Fruit fly (Drosophila melanogaster): ENCODE results near the gene eIF3h.
A peak's percentile ranks its signal among the peaks of the same experiment; 100 is the strongest.

Gene eIF3h

DNA sequence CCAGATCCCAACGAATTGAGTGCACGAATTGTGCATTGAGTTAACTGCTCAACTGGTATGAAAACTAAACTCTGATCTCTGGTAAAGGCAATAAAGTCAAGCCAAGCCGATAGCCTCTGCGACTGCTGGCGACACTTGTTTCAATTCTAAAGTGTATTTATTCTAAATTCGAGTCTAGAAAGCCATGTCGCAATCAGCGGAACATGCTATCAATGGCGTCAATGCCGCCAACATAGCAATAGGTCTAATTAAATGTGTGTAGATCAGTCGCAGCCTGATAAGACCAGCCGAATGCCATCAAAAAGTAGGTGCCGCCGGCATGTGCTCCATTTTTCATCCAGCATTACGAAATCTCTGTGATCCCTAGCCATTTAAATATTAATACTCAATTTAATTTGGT lies 27.3 kb downstream of the eIF3h start:
- TF ChIP-seq pan (optimal IDR thresholded peaks at IDR 0.05), result no peak
- no peak for TF ChIP-seq EcR (GFP tag; optimal IDR thresholded peaks at IDR 0.05)
- TF ChIP-seq psq (optimal IDR thresholded peaks at IDR 0.05), result no peak

DNA sequence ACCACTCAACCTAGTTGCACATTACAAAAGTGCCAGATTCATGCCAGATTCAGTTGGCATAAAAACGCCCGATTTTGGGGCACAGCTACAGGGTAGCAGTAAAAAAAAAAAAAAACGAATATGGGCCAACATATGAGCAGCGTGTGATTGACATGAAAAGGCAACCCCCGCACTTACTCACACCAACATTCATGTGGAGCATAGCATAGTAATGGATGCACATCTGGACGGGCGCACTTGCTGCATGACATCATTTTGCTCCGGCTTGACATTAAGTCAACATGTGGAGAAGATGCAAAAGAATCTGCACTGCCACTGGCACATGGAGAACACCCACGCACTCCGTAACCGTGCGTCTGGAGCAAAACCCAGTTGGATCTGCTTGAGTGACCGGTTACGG lies 30.3 kb downstream of the eIF3h start:
- TF ChIP-seq EcR (GFP tag; optimal IDR thresholded peaks at IDR 0.05) (no peak), CG8478 (optimal IDR thresholded peaks at IDR 0.05) (no peak), usp (GFP tag; optimal IDR thresholded peaks at IDR 0.05) (no peak), psq (optimal IDR thresholded peaks at IDR 0.05) (no peak), pan (optimal IDR thresholded peaks at IDR 0.05) (no peak), Dll (optimal IDR thresholded peaks at IDR 0.05) (no peak)

DNA sequence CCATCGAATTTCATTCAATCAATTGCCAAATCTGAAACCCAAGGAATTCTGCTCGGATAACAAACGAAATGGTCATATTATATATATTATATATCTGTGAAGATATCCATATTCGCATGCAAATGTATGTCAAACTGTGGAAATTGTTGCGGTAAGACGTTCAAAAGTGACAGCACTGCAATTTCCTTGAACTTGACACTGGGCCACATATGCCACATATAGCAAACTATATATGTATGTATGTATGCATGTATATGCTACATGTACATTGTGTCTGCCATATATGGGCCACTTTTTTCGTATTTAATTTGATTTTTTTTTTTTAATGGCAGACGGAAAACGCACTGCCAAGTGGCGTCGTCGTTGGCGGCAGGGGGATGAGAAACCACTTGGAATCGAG lies 32.4 kb downstream of the eIF3h start:
- no peak for TF ChIP-seq Dll (optimal IDR thresholded peaks at IDR 0.05)
- no peak for TF ChIP-seq psq (optimal IDR thresholded peaks at IDR 0.05)
- no peak for TF ChIP-seq EcR (GFP tag; optimal IDR thresholded peaks at IDR 0.05)
- TF ChIP-seq usp (GFP tag; optimal IDR thresholded peaks at IDR 0.05), result no peak
- TF ChIP-seq pan (optimal IDR thresholded peaks at IDR 0.05), result no peak
- no peak for TF ChIP-seq CG8478 (optimal IDR thresholded peaks at IDR 0.05)

DNA sequence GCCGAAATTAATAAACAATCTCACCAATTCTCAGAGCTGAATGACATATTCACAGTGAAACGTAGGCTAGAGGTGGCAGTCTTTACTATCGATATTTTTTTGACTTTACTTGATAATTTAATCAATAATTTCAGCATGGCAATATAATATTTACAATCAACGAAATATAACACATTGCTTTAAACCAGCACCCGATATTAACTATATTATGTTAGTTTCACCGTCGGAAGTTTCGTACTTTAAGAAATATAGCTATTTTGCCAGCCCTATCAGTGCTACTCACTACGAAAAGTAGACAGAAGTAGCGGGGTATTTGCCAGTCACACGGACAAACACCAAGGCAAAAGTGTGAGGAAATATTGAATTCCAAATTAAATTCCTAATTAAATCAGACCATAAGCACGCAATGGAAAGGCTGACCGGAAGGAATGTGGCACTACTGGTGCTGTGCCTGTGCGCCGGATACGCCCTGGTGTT lies 42.1 kb downstream of the eIF3h start, which contains the start of the genes CG31917, Tfb5 and SelT:
Gene CG31917, minus strand, starts transcription at position 51 of the 477 bp plus-strand sequence.
Gene Tfb5, minus strand, starts transcription at position 51 of the 477 bp plus-strand sequence.
Gene SelT, plus strand, starts transcription at position 139 of the 477 bp plus-strand sequence.
- TF ChIP-seq EcR (GFP tag; optimal IDR thresholded peaks at IDR 0.05) (no peak), CG8478 (optimal IDR thresholded peaks at IDR 0.05) (no peak), usp (GFP tag; optimal IDR thresholded peaks at IDR 0.05) (no peak), Dll (optimal IDR thresholded peaks at IDR 0.05) (no peak), pan (optimal IDR thresholded peaks at IDR 0.05) (no peak), psq (optimal IDR thresholded peaks at IDR 0.05) (no peak)

DNA sequence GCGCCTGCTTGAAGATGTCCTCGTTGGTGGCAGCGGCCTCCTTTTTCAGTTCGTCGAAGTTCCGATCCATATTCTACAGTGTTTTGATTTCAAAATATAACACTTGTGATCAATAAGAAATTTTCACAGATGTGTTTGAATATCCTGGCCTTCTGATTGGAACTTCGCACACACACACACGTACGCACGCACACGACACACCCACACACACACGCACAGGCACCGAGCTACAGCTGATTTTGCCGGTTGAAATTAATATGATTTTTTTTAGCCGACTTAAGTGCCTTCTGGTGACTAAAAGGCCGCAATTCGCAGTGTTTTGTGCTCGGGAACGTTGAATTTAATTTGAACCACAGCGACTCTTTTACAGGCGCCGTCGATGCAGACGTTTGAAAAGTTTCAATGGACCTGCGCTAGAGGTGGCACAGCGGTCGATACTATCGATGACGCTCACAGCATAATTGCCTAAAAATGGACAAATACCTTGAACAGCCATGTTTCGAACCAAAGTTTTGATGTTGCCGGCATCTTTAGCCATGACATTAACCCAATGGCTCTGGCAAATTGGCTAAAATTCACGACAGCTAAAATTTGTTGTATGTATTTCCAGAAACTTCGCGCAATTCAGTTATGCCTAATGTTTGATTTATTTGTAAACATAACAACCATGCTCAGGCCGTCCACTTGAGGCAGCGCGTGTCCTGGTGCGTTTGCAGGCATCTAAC lies 43.4 kb downstream of the eIF3h start, which contains the start of gene Rtnl1:
Gene Rtnl1, minus strand, starts transcription at position 415 of the 725 bp plus-strand sequence.
- TF ChIP-seq CG8478 (optimal IDR thresholded peaks at IDR 0.05) (no peak), psq (optimal IDR thresholded peaks at IDR 0.05) (no peak), EcR (GFP tag; optimal IDR thresholded peaks at IDR 0.05) (no peak), Dll (optimal IDR thresholded peaks at IDR 0.05) (no peak), pan (optimal IDR thresholded peaks at IDR 0.05) (no peak), usp (GFP tag; optimal IDR thresholded peaks at IDR 0.05) (no peak)

DNA sequence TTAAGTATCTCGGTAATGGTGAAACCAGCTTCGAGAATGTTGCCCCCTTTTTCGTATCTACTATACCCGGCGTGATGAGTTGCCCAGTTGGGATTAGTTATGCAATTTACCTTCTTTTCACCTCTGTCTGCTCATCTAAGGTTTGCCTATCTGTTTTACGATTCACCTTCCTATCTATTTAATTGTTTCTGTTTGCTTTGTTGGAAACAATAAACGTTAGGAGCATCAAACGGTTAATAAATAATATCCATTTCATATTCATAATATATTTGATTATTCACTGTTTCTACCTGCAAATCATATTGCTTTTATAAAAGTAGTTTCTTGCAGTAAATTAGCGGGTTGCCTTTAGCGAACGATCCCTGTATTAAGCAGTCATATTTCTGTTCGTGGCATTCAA lies 45.6 kb downstream of the eIF3h start:
- TF ChIP-seq Dll (optimal IDR thresholded peaks at IDR 0.05) (no peak), usp (GFP tag; optimal IDR thresholded peaks at IDR 0.05) (no peak), CG8478 (optimal IDR thresholded peaks at IDR 0.05) (no peak), EcR (GFP tag; optimal IDR thresholded peaks at IDR 0.05) (no peak), psq (optimal IDR thresholded peaks at IDR 0.05) (no peak), pan (optimal IDR thresholded peaks at IDR 0.05) (no peak)

DNA sequence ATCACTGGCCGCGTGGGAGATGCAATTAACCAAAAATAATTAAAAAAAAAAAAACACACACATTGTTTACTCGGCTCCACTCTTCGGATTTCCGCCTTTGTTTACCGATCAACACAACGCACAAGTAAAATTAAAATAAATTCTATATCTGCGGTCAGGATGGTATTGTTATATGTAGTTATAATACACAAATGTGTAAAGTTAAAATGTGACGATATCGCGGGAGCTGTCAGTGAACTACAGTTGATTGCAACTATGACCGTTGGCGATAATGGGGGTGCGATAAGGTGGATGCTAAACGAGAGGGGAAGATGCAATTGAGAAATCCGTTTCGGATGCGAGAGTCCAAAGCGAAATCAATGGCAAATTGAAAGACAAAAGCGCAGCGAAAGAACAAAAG lies 46.6 kb downstream of the eIF3h start:
- TF ChIP-seq Dll (optimal IDR thresholded peaks at IDR 0.05) (no peak), CG8478 (optimal IDR thresholded peaks at IDR 0.05) (no peak), psq (optimal IDR thresholded peaks at IDR 0.05) (no peak), EcR (GFP tag; optimal IDR thresholded peaks at IDR 0.05) (no peak), pan (optimal IDR thresholded peaks at IDR 0.05) (no peak), usp (GFP tag; optimal IDR thresholded peaks at IDR 0.05) (no peak)

DNA sequence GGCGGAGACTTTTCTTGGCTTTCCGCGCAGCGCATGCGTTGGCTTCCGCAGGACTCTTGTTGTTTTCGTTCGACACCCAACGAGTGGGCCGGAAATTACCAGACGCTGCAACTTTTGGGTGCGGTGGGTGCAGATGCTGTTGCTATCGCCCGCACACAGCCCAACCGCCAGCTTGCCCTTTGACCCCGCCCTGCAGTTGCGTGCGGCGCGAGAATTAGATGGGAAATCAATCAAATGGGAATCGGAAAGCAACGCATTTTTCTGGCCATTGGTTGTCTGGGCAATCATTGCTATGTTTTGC lies 47.5 kb downstream of the eIF3h start:
- no peak for TF ChIP-seq EcR (GFP tag; optimal IDR thresholded peaks at IDR 0.05)
- TF ChIP-seq Dll (optimal IDR thresholded peaks at IDR 0.05), result no peak
- TF ChIP-seq pan (optimal IDR thresholded peaks at IDR 0.05), result no peak
- TF ChIP-seq usp (GFP tag; optimal IDR thresholded peaks at IDR 0.05), result no peak
- TF ChIP-seq CG8478 (optimal IDR thresholded peaks at IDR 0.05), result no peak
- TF ChIP-seq psq (optimal IDR thresholded peaks at IDR 0.05), result no peak

DNA sequence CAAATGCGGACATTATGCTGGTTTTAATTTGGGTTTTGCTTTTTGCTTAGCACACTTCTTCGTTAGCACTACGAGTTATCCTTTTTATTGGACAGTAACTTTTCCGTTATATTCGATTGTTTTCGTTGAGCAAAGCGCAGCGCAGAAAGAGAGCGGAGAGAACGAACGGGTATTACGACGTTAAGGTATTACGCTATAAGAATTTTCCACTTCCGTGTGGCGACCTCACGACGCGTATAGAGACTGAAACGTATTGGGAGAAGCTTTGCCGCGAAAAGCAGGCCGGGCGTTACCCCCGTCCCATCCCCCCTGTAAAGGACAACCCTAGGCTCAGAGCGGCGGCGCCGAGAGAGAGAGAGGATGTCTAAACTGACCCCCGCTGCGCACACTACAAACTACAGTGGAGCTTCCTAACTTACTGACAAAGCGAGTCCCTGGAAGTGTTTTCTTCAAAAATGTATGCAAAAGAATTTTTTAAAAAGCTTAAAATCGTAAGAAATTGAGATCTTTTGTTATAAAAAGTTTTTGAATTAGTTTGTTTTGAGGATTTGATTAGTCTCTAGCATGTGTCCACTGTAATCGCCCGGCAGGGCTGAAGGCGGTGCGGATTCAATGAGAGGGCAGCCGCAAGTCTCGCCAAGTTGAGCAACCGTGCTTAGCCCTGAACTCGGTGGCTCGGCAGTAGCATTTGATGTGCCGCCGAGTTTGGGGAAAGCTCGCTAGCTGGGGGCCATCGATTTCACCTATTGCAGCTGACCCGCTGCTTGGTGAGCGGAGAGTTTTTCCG lies 48.0 kb downstream of the eIF3h start:
- TF ChIP-seq usp (GFP tag; optimal IDR thresholded peaks at IDR 0.05), result no peak
- peak; percentile 65 for TF ChIP-seq pan (optimal IDR thresholded peaks at IDR 0.05)
- no peak for TF ChIP-seq CG8478 (optimal IDR thresholded peaks at IDR 0.05)
- no peak for TF ChIP-seq psq (optimal IDR thresholded peaks at IDR 0.05)
- TF ChIP-seq Dll (optimal IDR thresholded peaks at IDR 0.05), result no peak
- TF ChIP-seq EcR (GFP tag; optimal IDR thresholded peaks at IDR 0.05), result no peak

DNA sequence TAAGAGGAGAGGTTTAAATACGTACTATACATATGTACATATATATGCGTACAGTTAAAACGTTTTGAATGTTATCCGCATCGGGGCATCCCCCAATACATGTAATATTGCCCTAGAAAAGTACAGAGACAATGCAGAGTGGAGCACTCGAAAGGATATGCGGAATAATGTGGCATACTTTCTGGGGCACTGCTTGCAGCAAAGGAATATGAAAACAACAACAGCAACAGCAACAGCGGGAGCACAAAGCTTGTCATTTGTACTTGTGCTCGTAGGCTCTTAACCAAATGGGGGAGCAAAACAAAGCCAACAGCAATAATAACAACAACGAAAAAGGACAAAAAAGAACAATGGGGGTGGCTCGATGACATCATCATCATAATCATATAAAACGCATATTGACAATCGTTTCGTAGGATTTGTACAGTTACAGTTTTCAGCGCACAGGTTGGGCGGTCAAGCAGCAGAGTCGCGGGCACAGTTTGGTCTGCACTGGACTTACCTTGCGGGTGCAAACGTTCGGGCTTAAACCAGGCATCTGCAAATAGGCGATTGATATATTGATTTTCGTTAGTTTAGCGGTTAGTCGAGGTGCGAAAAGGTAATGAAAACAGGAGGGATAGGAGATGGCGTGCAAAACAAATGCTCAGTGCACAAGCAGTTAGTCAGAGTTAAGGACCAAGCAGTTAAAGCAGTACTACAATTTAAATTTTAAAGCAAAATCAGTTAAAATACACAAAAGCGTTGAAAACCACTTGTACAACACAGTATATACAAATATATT lies 49.0 kb downstream of the eIF3h start:
- TF ChIP-seq EcR (GFP tag; optimal IDR thresholded peaks at IDR 0.05), result no peak
- TF ChIP-seq CG8478 (optimal IDR thresholded peaks at IDR 0.05), result no peak
- TF ChIP-seq psq (optimal IDR thresholded peaks at IDR 0.05), result no peak
- TF ChIP-seq Dll (optimal IDR thresholded peaks at IDR 0.05), result no peak
- TF ChIP-seq pan (optimal IDR thresholded peaks at IDR 0.05), result no peak
- no peak for TF ChIP-seq usp (GFP tag; optimal IDR thresholded peaks at IDR 0.05)

DNA sequence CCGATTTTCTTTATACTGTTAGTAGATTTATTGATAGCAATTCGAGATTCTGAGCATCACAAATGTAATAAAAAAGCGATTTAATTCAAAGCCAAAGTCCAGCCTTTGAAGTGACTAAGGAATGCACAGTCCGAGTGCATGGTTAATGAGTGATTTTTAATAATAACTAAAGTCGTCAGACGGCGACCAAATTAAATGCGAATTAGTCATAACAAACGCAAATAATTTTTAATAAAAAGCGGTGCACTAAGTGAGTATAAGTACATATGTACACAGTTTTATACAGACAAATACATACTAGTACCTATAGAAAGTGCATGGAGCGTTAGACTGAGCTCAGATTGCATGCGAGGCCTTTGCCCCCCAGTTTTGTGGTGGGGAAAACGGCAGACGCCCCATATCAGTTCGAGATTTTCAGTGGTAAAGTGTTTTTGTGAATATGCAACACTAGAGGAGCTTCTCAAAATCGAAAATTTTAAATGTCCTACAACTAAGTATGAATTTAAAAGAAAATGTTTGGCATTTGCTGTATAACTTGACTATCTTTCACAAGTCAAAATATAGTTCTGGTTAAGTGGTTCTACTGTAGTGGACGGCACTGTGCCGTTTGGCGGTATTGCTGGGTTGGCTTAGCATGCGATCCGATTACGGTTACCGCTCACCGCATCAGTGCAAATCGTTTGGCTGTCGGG lies 50.0 kb downstream of the eIF3h start:
- TF ChIP-seq CG8478 (optimal IDR thresholded peaks at IDR 0.05), result no peak
- TF ChIP-seq pan (optimal IDR thresholded peaks at IDR 0.05), result no peak
- no peak for TF ChIP-seq psq (optimal IDR thresholded peaks at IDR 0.05)
- TF ChIP-seq EcR (GFP tag; optimal IDR thresholded peaks at IDR 0.05), result peak in 1 of 2 experiments; percentile 32
- no peak for TF ChIP-seq Dll (optimal IDR thresholded peaks at IDR 0.05)
- TF ChIP-seq usp (GFP tag; optimal IDR thresholded peaks at IDR 0.05), result no peak
